Fruit fly (Drosophila melanogaster): Measurements from ENCODE around the gene Spg7.

Spg7 gene

dm6 chrX:2703693-2704092 is 5.7 kb upstream of the Spg7 start, which contains the start of gene Ugalt (continued):
- peak; percentile 100 for TF ChIP-seq Fer1 (GFP tag; optimal IDR thresholded peaks at IDR 0.05)
- TF ChIP-seq Dbx (GFP tag; IDR thresholded peaks at IDR 0.05): peak; percentile 100
- peak; percentile 100 for TF ChIP-seq CG32532 (GFP tag; IDR thresholded peaks at IDR 0.05)
- TF ChIP-seq gem (tag; optimal IDR thresholded peaks at IDR 0.05): peak; percentile 100
- TF ChIP-seq dimm (GFP tag; IDR thresholded peaks at IDR 0.05): peak; percentile 100
- TF ChIP-seq slp2 (GFP tag; optimal IDR thresholded peaks at IDR 0.05): peak; percentile 100
- TF ChIP-seq sc (optimal IDR thresholded peaks at IDR 0.05): no peak
- peak; percentile 100 for TF ChIP-seq sc (GFP tag; optimal IDR thresholded peaks at IDR 0.05)
- TF ChIP-seq NK7.1 (GFP tag; optimal IDR thresholded peaks at IDR 0.05): peak; percentile 100
- peak; percentile 100 for TF ChIP-seq bab2 (GFP tag; optimal IDR thresholded peaks at IDR 0.05)
- TF ChIP-seq slbo (GFP tag; IDR thresholded peaks at IDR 0.05): peak; percentile 100
- TF ChIP-seq sr (GFP tag; IDR thresholded peaks at IDR 0.05): peak; percentile 100
- TF ChIP-seq Mes4 (GFP tag; optimal IDR thresholded peaks at IDR 0.05): peak; percentile 100
- peak; percentile 97 for TF ChIP-seq fd102C (GFP tag; optimal IDR thresholded peaks at IDR 0.05)
- peak; percentile 100 for TF ChIP-seq zen (tag; optimal IDR thresholded peaks at IDR 0.05)
- TF ChIP-seq ac (GFP tag; optimal IDR thresholded peaks at IDR 0.05): peak; percentile 99
- peak; percentile 99 for TF ChIP-seq Vsx1 (GFP tag; optimal IDR thresholded peaks at IDR 0.05)
- TF ChIP-seq HLHmδ (GFP tag; optimal IDR thresholded peaks at IDR 0.05): peak; percentile 98
- TF ChIP-seq E2f1 (GFP tag; IDR thresholded peaks at IDR 0.05): peak; percentile 100
- peak; percentile 100 for TF ChIP-seq CG17829 (tag; optimal IDR thresholded peaks at IDR 0.05)
- TF ChIP-seq HmgZ (tag; optimal IDR thresholded peaks at IDR 0.05): peak; percentile 100
- TF ChIP-seq br (optimal IDR thresholded peaks at IDR 0.05): no peak
- peak; percentile 100 for TF ChIP-seq CG10366 (GFP tag; IDR thresholded peaks at IDR 0.05)
- peak; percentile 100 for TF ChIP-seq H15 (GFP tag; IDR thresholded peaks at IDR 0.05)
- peak; percentile 99 for TF ChIP-seq CG14710 (tag; optimal IDR thresholded peaks at IDR 0.05)
- peak; percentile 100 for TF ChIP-seq CG6765 (GFP tag; optimal IDR thresholded peaks at IDR 0.05)
- peak; percentile 100 for TF ChIP-seq bsh (GFP tag; optimal IDR thresholded peaks at IDR 0.05)
- TF ChIP-seq tin (GFP tag; optimal IDR thresholded peaks at IDR 0.05): peak; percentile 100
- TF ChIP-seq Ravus (GFP tag; IDR thresholded peaks at IDR 0.05): peak; percentile 100
- TF ChIP-seq CG13123 (GFP tag; optimal IDR thresholded peaks at IDR 0.05): peak; percentile 100
- TF ChIP-seq caup (GFP tag; optimal IDR thresholded peaks at IDR 0.05; ENCODE audit: severe bottlenecking): peak; percentile 100
- TF ChIP-seq grn (GFP tag; optimal IDR thresholded peaks at IDR 0.05): peak; percentile 99
- TF ChIP-seq mam (GFP tag; optimal IDR thresholded peaks at IDR 0.05): peak; percentile 100
- peak; percentile 100 for TF ChIP-seq CG12071 (GFP tag; optimal IDR thresholded peaks at IDR 0.05)
- TF ChIP-seq tup (GFP tag; optimal IDR thresholded peaks at IDR 0.05): peak; percentile 100
- TF ChIP-seq Abd-B (GFP tag; optimal IDR thresholded peaks at IDR 0.05): peak; percentile 100
- TF ChIP-seq CG8388 (GFP tag; optimal IDR thresholded peaks at IDR 0.05): peak; percentile 100
- TF ChIP-seq scrt (GFP tag; optimal IDR thresholded peaks at IDR 0.05): peak; percentile 100
- TF ChIP-seq lola (GFP tag; optimal IDR thresholded peaks at IDR 0.05): peak in 1 of 3 experiments; percentile 100
- peak; percentile 100 for TF ChIP-seq CG18764 (GFP tag; optimal IDR thresholded peaks at IDR 0.05)
- peak; percentile 94 for TF ChIP-seq bigmax (GFP tag; optimal IDR thresholded peaks at IDR 0.05)
- peak; percentile 100 for TF ChIP-seq CG32772 (GFP tag; IDR thresholded peaks at IDR 0.05)
- TF ChIP-seq gt (GFP tag; IDR thresholded peaks at IDR 0.05): peak; percentile 100
- TF ChIP-seq CG6272 (GFP tag; IDR thresholded peaks at IDR 0.05): peak; percentile 100
- TF ChIP-seq CG9876 (GFP tag; optimal IDR thresholded peaks at IDR 0.05): peak; percentile 100
- TF ChIP-seq shn (GFP tag; optimal IDR thresholded peaks at IDR 0.05): peak; percentile 100
- TF ChIP-seq CG9797 (GFP tag; optimal IDR thresholded peaks at IDR 0.05): peak; percentile 96
- TF ChIP-seq CG30403 (GFP tag; optimal IDR thresholded peaks at IDR 0.05): peak; percentile 100
- TF ChIP-seq CG12659 (GFP tag; optimal IDR thresholded peaks at IDR 0.05): peak; percentile 100
- peak; percentile 100 for TF ChIP-seq MTF-1 (GFP tag; optimal IDR thresholded peaks at IDR 0.05; ENCODE audit: borderline replicate concordance)

Measured in whole organism, embryonic.